Worm (Caenorhabditis elegans): ENCODE data around the gene Y48A5A.3.

DNA sequence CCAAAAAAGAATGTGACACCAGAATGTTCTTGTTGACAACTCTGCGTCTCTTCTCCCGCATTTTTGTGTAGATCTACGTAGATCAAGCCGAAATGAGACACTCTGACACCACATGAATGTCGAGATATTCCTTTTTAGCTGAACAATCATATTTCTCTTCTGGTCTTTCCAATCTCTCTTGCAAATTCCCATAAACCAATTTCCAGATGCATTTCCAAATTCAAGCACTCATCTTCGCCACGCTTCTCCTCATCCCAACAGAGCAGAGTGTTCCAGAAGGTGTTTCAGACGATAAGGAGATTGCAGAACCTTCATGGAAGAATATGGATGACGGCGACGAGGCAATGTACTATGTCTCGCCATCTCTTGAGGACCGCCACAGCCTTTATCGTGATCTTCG is 10.2 kb downstream of the Y48A5A.3 start, which contains the start of gene Y76B12C.8:
- no peak for TF ChIP-seq madf-6 (GFP tag; IDR thresholded peaks at IDR 0.05)
- no peak for TF ChIP-seq nhr-120 (GFP tag; IDR thresholded peaks at IDR 0.05)
- no peak for TF ChIP-seq chd-7 (tag; optimal IDR thresholded peaks at IDR 0.05)
- no peak for TF ChIP-seq sptf-2 (GFP tag; optimal IDR thresholded peaks at IDR 0.05)
- no peak for TF ChIP-seq ztf-6 (GFP tag; IDR thresholded peaks at IDR 0.05)
- TF ChIP-seq tlf-1 (GFP tag; optimal IDR thresholded peaks at IDR 0.05), result no peak
- no peak for TF ChIP-seq mxl-1 (tag; optimal IDR thresholded peaks at IDR 0.05)
- no peak for TF ChIP-seq bed-2 (GFP tag; IDR thresholded peaks at IDR 0.05)
- TF ChIP-seq F57C9.4 (tag; optimal IDR thresholded peaks at IDR 0.05), result no peak
